Worm (Caenorhabditis elegans): ENCODE results near the gene clec-151.
A peak's percentile ranks its signal among the peaks of the same experiment; 100 is the strongest.

The clec-151 gene

ce11 chrIII:4628165-4628564 lies at the start of gene clec-151:
TSS of gene clec-151 (plus strand) at chrIII:4628465.
- no peak for TF ChIP-seq unc-86 (tag; optimal IDR thresholded peaks at IDR 0.05)
- no peak for TF ChIP-seq egl-27 (tag; optimal IDR thresholded peaks at IDR 0.05)
- TF ChIP-seq tlp-1 (tag; optimal IDR thresholded peaks at IDR 0.05) = no peak
- no peak for TF ChIP-seq ceh-82 (tag; optimal IDR thresholded peaks at IDR 0.05)
- TF ChIP-seq lin-13 (GFP tag; optimal IDR thresholded peaks at IDR 0.05) = no peak

- TF ChIP-seq unc-62 (GFP tag; optimal IDR thresholded peaks at IDR 0.05) (no peak), ceh-82 (tag; optimal IDR thresholded peaks at IDR 0.05) (no peak), nhr-47 (tag; optimal IDR thresholded peaks at IDR 0.05) (no peak), egl-13 (tag; optimal IDR thresholded peaks at IDR 0.05) (no peak), xbp-1 (tag; optimal IDR thresholded peaks at IDR 0.05) (no peak), nhr-77 (tag; optimal IDR thresholded peaks at IDR 0.05) (no peak), hpl-2 (GFP tag; optimal IDR thresholded peaks at IDR 0.05) (no peak), nhr-11 (tag; optimal IDR thresholded peaks at IDR 0.05) (no peak), sptf-1 (tag; optimal IDR thresholded peaks at IDR 0.05) (no peak), jun-1 (tag; optimal IDR thresholded peaks at IDR 0.05) (no peak), tbx-2 (tag; optimal IDR thresholded peaks at IDR 0.05) (no peak), rnt-1 (tag; optimal IDR thresholded peaks at IDR 0.05) (no peak), fos-1 (tag; optimal IDR thresholded peaks at IDR 0.05) (no peak), elt-2 (tag; optimal IDR thresholded peaks at IDR 0.05) (no peak)
Observed at ce11 chrIII:4581495-4581894, 46.8 kb upstream of the clec-151 start, which contains the start of gene F35G12.12. TSS of gene F35G12.12 (plus strand) at chrIII:4581795.

ce11 chrIII:4584068-4584566 lies 44.1 kb upstream of the clec-151 start, which contains the start of gene F35G12.5:
TSS of gene F35G12.5 (plus strand) at chrIII:4584118.
- TF ChIP-seq mep-1 (tag; optimal IDR thresholded peaks at IDR 0.05) (no peak), unc-98 (GFP tag; IDR thresholded peaks at IDR 0.05) (no peak), lsy-2 (tag; optimal IDR thresholded peaks at IDR 0.05) (peak in 1 of 2 experiments; percentile 6), nhr-12 (tag; optimal IDR thresholded peaks at IDR 0.05) (no peak), vab-15 (tag; optimal IDR thresholded peaks at IDR 0.05) (no peak), efl-1 (optimal IDR thresholded peaks at IDR 0.05) (no peak), efl-1 (GFP tag; optimal IDR thresholded peaks at IDR 0.05 in 1 of 2) (peak in 1 of 2 experiments; percentile 45), snu-23 (GFP tag; optimal IDR thresholded peaks at IDR 0.05) (no peak)

ce11 chrIII:4587177-4587576 lies 41.1 kb upstream of the clec-151 start, which contains the start of the genes F35G12.7 and smc-4:
TSS of gene F35G12.7 (minus strand) at chrIII:4587330.
TSS of gene smc-4 (plus strand) at chrIII:4587501.
- TF ChIP-seq dpl-1 (GFP tag; optimal IDR thresholded peaks at IDR 0.05) (peak; percentile 86 to 91 (median 91)), snu-23 (GFP tag; optimal IDR thresholded peaks at IDR 0.05) (peak; percentile 77), fkh-10 (GFP tag; optimal IDR thresholded peaks at IDR 0.05) (no peak), zip-4 (GFP tag; optimal IDR thresholded peaks at IDR 0.05) (no peak), pag-3 (tag; optimal IDR thresholded peaks at IDR 0.05; ENCODE audit: borderline replicate concordance, insufficient read depth) (no peak), hpl-2 (GFP tag; optimal IDR thresholded peaks at IDR 0.05) (no peak), tlp-1 (tag; optimal IDR thresholded peaks at IDR 0.05) (no peak), F16B12.6 (tag; optimal IDR thresholded peaks at IDR 0.05) (peak; percentile 95), lir-3 (tag; optimal IDR thresholded peaks at IDR 0.05; ENCODE audit: poor library complexity) (no peak), lin-39 (tag; optimal IDR thresholded peaks at IDR 0.05) (peak; percentile 15), jun-1 (tag; optimal IDR thresholded peaks at IDR 0.05) (no peak), rnt-1 (tag; optimal IDR thresholded peaks at IDR 0.05) (peak; percentile 69), elt-2 (tag; optimal IDR thresholded peaks at IDR 0.05) (no peak), nhr-19 (GFP tag; conservative IDR thresholded peaks at IDR 0.05) (peak; percentile 71), ceh-82 (tag; optimal IDR thresholded peaks at IDR 0.05) (peak in 2 of 3 experiments; percentile 35 to 47), C34B4.2 (tag; optimal IDR thresholded peaks at IDR 0.05) (no peak), sox-4 (tag; optimal IDR thresholded peaks at IDR 0.05) (no peak), alr-1 (tag; optimal IDR thresholded peaks at IDR 0.05; ENCODE audit: borderline replicate concordance) (no peak), lin-13 (GFP tag; optimal IDR thresholded peaks at IDR 0.05) (peak; percentile 4), ztf-4 (tag; optimal IDR thresholded peaks at IDR 0.05) (peak; percentile 26), vab-15 (tag; optimal IDR thresholded peaks at IDR 0.05) (peak; percentile 30), C16A3.4 (tag; optimal IDR thresholded peaks at IDR 0.05) (peak; percentile 70), nhr-20 (tag; optimal IDR thresholded peaks at IDR 0.05) (peak; percentile 61), fkh-4 (tag; optimal IDR thresholded peaks at IDR 0.05; ENCODE audit: borderline replicate concordance) (no peak), lin-15B (tag; optimal IDR thresholded peaks at IDR 0.05) (peak; percentile 35), nhr-84 (tag; optimal IDR thresholded peaks at IDR 0.05) (no peak), ceh-63 (GFP tag; optimal IDR thresholded peaks at IDR 0.05) (no peak), blmp-1 (tag; optimal IDR thresholded peaks at IDR 0.05) (no peak), grh-1 (GFP tag; IDR thresholded peaks at IDR 0.05) (peak; percentile 33; the same call in 1 of the 2 replicates)

Data from whole organism, L1 larva.